Worm (Caenorhabditis elegans): Measurements from ENCODE around the gene nhr-3.

DNA sequence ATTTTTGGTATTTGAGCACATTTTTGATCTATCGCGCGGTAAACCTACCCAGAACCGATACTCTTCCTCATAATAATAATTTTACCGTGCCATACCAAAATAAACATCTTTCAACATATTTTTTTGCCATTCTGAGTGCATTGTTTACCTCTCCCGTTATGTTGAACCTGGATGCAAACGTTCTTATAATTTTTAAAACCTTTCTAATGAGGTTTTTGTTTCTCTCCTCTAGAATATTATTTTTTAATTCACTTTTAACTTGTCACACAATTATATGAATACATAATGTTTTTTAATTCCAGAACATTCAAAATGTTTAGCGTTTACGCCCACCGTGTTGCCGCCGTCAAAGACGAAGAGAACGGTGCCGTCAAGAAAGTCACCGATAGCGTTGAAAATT is 12.8 kb upstream of the nhr-3 start, which contains the start of gene enri-2:
- TF ChIP-seq skn-1 (tag; optimal IDR thresholded peaks at IDR 0.05) (no peak), ztf-4 (tag; optimal IDR thresholded peaks at IDR 0.05) (no peak), fkh-4 (tag; optimal IDR thresholded peaks at IDR 0.05; ENCODE audit: borderline replicate concordance) (no peak), zip-4 (GFP tag; optimal IDR thresholded peaks at IDR 0.05) (no peak), ztf-11 (tag; optimal IDR thresholded peaks at IDR 0.05) (no peak), efl-1 (optimal IDR thresholded peaks at IDR 0.05) (no peak), efl-1 (GFP tag; optimal IDR thresholded peaks at IDR 0.05 in 1 of 2) (no peak), sox-4 (tag; optimal IDR thresholded peaks at IDR 0.05) (no peak), nhr-11 (tag; optimal IDR thresholded peaks at IDR 0.05) (no peak), hlh-17 (GFP tag; optimal IDR thresholded peaks at IDR 0.05; ENCODE audit: borderline replicate concordance) (no peak), fos-1 (tag; optimal IDR thresholded peaks at IDR 0.05) (no peak)
